Worm (Caenorhabditis elegans) whole organism, midembryonic: ENCODE measurements around the gene acly-2.

ENCODE experiments used
- T22C8.4 ChIP-seq: fragments of 200-800 bp; sonication (Bioruptor generic); IDR thresholded peaks from 2 replicates; pipeline ENCODE4 v1.3.6; 2022; ENCODE audit warnings: missing genetic modification characterization, missing compliant biosample characterization
- flt-1 ChIP-seq: fragments of 200-800 bp; sonication (Bioruptor generic); IDR thresholded peaks from 2 replicates; pipeline ENCODE4 v1.3.6; 2022; ENCODE audit warnings: missing genetic modification characterization, missing compliant biosample characterization
- med-1 ChIP-seq: sonication (generic microtip); optimal IDR thresholded peaks from 2 replicates; lab custom pipeline; 2017; ENCODE audit warnings: missing genetic modification characterization, mild to moderate bottlenecking, missing compliant biosample characterization, antibody characterized with exemption, missing genetic modification reagents; ENCODE audit not compliant: insufficient read depth
- tab-1 ChIP-seq: fragments of 200-800 bp; sonication (Bioruptor generic); IDR thresholded peaks from 2 replicates; pipeline ENCODE4 v1.3.6; 2022; ENCODE audit warnings: missing genetic modification characterization, missing compliant biosample characterization
- ztf-23 ChIP-seq: fragments of 200-800 bp; sonication (Bioruptor generic); IDR thresholded peaks from 2 replicates; pipeline ENCODE4 v1.3.6; 2022; ENCODE audit warnings: missing genetic modification reagents, missing genetic modification characterization, missing compliant biosample characterization
- ztf-29 ChIP-seq: fragments of 200-800 bp; sonication (Bioruptor generic); IDR thresholded peaks from 2 replicates; pipeline ENCODE4 v1.3.6; 2022; ENCODE audit warnings: missing genetic modification reagents, missing genetic modification characterization, missing compliant biosample characterization

DNA sequence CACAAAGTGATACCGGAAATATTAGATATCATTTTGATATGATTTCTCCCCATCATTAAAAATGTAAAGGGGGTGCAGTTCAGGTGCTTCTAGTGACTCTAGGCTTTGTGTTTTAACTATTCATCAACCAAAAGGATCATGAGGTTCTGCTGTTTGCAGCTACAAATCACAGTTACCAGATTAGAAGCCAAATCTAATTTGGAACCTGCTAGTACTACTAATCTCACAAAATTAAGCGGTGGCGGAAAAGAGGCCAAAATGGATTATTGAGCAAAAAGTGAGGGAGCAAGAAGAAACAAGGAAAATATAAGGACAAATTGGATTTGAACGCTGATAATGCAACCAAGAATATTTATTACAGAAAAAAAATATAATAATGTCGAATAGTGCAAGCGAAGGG, 42.1 kb upstream of the acly-2 start:
- TF ChIP-seq tab-1 (GFP tag; lab: Robert Waterston, UW): no peak
- TF ChIP-seq T22C8.4: no peak
- no peak for TF ChIP-seq flt-1
- TF ChIP-seq ztf-29: no peak
- TF ChIP-seq med-1 (GFP tag; lab: Kevin White, UChicago): no peak
- TF ChIP-seq ztf-23 (GFP tag; lab: Robert Waterston, UW): no peak
